Fruit fly (Drosophila melanogaster) whole organism, prepupa: ENCODE results near the gene Bap111.

Experiments used
- Blimp-1 ChIP-seq: fragments of 200-800 bp; sonication (Bioruptor generic); optimal IDR thresholded peaks from 3 replicates; lab custom pipeline; 2017; ENCODE audit warnings: missing biosample characterization, missing genetic modification characterization, mild to moderate bottlenecking, moderate library complexity, missing genetic modification reagents
- CG10631 ChIP-seq: fragments of 200-800 bp; sonication (Bioruptor generic); optimal IDR thresholded peaks from 2 replicates; lab custom pipeline; 2016; ENCODE audit warnings: missing biosample characterization, missing genetic modification characterization
- CG11294 ChIP-seq: fragments of 200-800 bp; sonication (Bioruptor generic); IDR thresholded peaks from 2 replicates; pipeline ENCODE4 v1.3.6; 2022; ENCODE audit warnings: missing biosample characterization, missing genetic modification characterization
- CG15336 ChIP-seq: fragments of 200-800 bp; sonication (Bioruptor generic); IDR thresholded peaks from 2 replicates; pipeline ENCODE4 v1.3.6; 2022; ENCODE audit warnings: missing biosample characterization, missing genetic modification characterization
- CG34406 ChIP-seq: fragments of 200-800 bp; sonication (Bioruptor generic); optimal IDR thresholded peaks from 3 replicates; lab custom pipeline; 2016; ENCODE audit warnings: missing biosample characterization, missing genetic modification characterization
- CG6276 ChIP-seq: fragments of 200-800 bp; sonication (Bioruptor generic); optimal IDR thresholded peaks from 2 replicates; lab custom pipeline; 2017; ENCODE audit warnings: missing biosample characterization, mild to moderate bottlenecking, missing genetic modification characterization
- CG6808 ChIP-seq: fragments of 200-800 bp; sonication (Bioruptor generic); optimal IDR thresholded peaks from 3 replicates; lab custom pipeline; 2017; ENCODE audit warnings: missing biosample characterization, missing genetic modification characterization, mild to moderate bottlenecking, moderate library complexity, missing genetic modification reagents
- CG8119 ChIP-seq: fragments of 200-800 bp; sonication (Bioruptor generic); IDR thresholded peaks from 3 replicates; pipeline ENCODE4 v1.3.6; 2022; ENCODE audit warnings: missing biosample characterization, missing genetic modification characterization
- CG8319 ChIP-seq: fragments of 200-800 bp; sonication (Bioruptor generic); optimal IDR thresholded peaks from 3 replicates; lab custom pipeline; 2016; ENCODE audit warnings: missing biosample characterization, missing genetic modification characterization
- CG8632 ChIP-seq: fragments of 200-800 bp; sonication (Bioruptor generic); optimal IDR thresholded peaks from 3 replicates; lab custom pipeline; 2016; ENCODE audit warnings: missing biosample characterization, missing genetic modification characterization
- Eip78C ChIP-seq: fragments of 200-800 bp; sonication (Bioruptor generic); peaks from one replicate; lab custom pipeline; 2016; ENCODE audit warnings: missing biosample characterization, missing genetic modification characterization
- Smox ChIP-seq: fragments of 200-800 bp; sonication (Bioruptor generic); optimal IDR thresholded peaks from 3 replicates; lab custom pipeline; 2016; ENCODE audit warnings: missing biosample characterization, missing genetic modification characterization
- Sox102F ChIP-seq: fragments of 200-800 bp; sonication (Bioruptor generic); optimal IDR thresholded peaks from 2 replicates; lab custom pipeline; 2016; ENCODE audit warnings: missing biosample characterization, mild to moderate bottlenecking, missing genetic modification characterization
- cyc ChIP-seq: fragments of 200-800 bp; sonication (Bioruptor generic); optimal IDR thresholded peaks from 3 replicates; lab custom pipeline; 2016; ENCODE audit warnings: missing biosample characterization, missing genetic modification characterization
- dac ChIP-seq: fragments of 200-800 bp; sonication (Bioruptor generic); optimal IDR thresholded peaks from 2 replicates; lab custom pipeline; 2017; ENCODE audit warnings: missing biosample characterization, mild to moderate bottlenecking, missing genetic modification characterization
- dsx ChIP-seq: fragments of 200-800 bp; optimal IDR thresholded peaks from 3 replicates; lab custom pipeline; 2019; ENCODE audit warnings: missing biosample characterization, mild to moderate bottlenecking, missing genetic modification characterization, moderate library complexity; ENCODE audit not compliant: poor library complexity, severe bottlenecking
- fkh ChIP-seq: fragments of 200-800 bp; sonication (Bioruptor generic); optimal IDR thresholded peaks from 3 replicates; lab custom pipeline; 2017; ENCODE audit warnings: missing biosample characterization, mild to moderate bottlenecking, missing genetic modification characterization, moderate library complexity
- spab ChIP-seq: fragments of 200-800 bp; sonication (Bioruptor generic); optimal IDR thresholded peaks from 2 replicates; lab custom pipeline; 2017; ENCODE audit warnings: missing biosample characterization, mild to moderate bottlenecking, missing genetic modification characterization, missing genetic modification reagents
- ss ChIP-seq, 2 experiments: fragments of 200-800 bp; sonication (Bioruptor generic); optimal IDR thresholded peaks; 2 replicates in 1 of 2; 3 replicates in 1 of 2; lab custom pipeline; 2017 to 2018; ENCODE audit warnings: mild to moderate bottlenecking in 2 of 2, missing biosample characterization in 2 of 2, missing genetic modification characterization in 2 of 2, moderate library complexity in 1 of 2
- vri ChIP-seq: fragments of 200-800 bp; sonication (Bioruptor generic); optimal IDR thresholded peaks from 3 replicates; lab custom pipeline; 2016; ENCODE audit warnings: missing biosample characterization, mild to moderate bottlenecking, missing genetic modification characterization

Gene Bap111

DNA sequence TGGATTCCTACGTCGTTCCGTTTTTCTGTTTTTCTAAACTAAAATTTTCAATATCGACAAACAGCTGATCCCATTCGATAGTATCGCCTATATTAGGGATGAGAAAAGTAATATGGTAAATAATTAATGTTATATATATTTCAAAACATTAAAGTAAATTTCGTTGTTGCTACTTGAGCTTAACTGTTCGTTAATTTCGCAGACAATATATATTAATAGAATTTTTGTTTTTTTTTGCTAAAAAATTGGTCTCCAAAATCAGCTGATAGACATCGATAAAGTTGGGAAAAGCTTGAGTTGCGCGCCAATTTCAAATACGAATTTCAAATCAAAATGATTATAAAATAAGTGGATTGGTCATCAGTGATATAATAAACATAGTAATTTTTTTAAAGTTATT is 47.3 kb downstream of the Bap111 start, which contains the start of gene CG12118 (continued):
- TF ChIP-seq Sox102F (GFP tag; lab: Kevin White, UChicago) (peak; percentile 74), CG6808 (GFP tag; lab: Kevin White, UChicago) (no peak), CG8119 (GFP tag; lab: Robert Waterston, UW) (peak; percentile 67), dsx (GFP tag; lab: Kevin White, UChicago) (no peak), spab (GFP tag; lab: Kevin White, UChicago) (no peak), Smox (peak; percentile 70), cyc (GFP tag; lab: Kevin White, UChicago) (peak; percentile 62), Eip78C (GFP tag; lab: Kevin White, UChicago) (peak; percentile 87), CG15336 (GFP tag; lab: Robert Waterston, UW) (peak; percentile 72), CG8632 (GFP tag; lab: Kevin White, UChicago) (peak; percentile 69), CG8319 (GFP tag; lab: Kevin White, UChicago) (peak; percentile 45), CG11294 (peak; percentile 58; the same call in 1 of the 2 replicates), CG10631 (peak; percentile 83), ss (GFP tag; optimal IDR thresholded peaks at IDR 0.05; lab: Kevin White, UChicago) (no peak), dac (GFP tag; lab: Kevin White, UChicago) (no peak), Blimp-1 (GFP tag; lab: Kevin White, UChicago) (no peak), CG6276 (GFP tag; lab: Kevin White, UChicago) (no peak)

DNA sequence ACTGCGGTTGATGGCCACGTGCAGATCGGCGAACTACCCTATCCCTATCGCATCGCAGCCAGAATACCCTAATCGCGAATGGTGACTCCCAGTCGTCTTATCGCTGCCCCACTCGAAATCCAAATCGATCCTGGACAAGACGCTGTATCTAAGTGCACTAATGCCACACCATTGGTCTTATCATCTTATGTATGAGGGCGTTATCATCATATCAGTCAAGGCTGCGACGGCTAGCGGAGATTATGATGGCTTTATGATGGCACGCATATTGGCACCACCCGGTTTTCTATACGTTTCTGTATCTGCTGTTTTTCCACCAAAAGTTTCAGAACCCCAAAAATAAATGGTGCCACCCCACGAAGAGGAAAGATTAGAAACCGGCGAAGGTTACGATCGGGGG is 51.1 kb downstream of the Bap111 start:
- TF ChIP-seq vri (GFP tag; lab: Kevin White, UChicago) (peak; percentile 75), CG6276 (GFP tag; lab: Kevin White, UChicago) (no peak)

- TF ChIP-seq Eip78C (GFP tag; lab: Kevin White, UChicago) (peak; percentile 15), vri (GFP tag; lab: Kevin White, UChicago) (peak; percentile 12), CG34406 (GFP tag; lab: Kevin White, UChicago) (no peak), cyc (GFP tag; lab: Kevin White, UChicago) (no peak), fkh (GFP tag; lab: Kevin White, UChicago) (peak; percentile 34)
These were observed 52.0 kb downstream of the Bap111 start for dm6 chrX:9201080-9201479.
